Fruit fly (Drosophila melanogaster) S2 (cell line): Measurements from ENCODE around the gene CG7295.

ENCODE experiments used
- CG8478 ChIP-seq: fragments of >200 bp; optimal IDR thresholded peaks from 2 replicates; lab custom pipeline; 2018
- CTCF ChIP-seq, 2 experiments: fragments of >200 bp; optimal IDR thresholded peaks; 2 replicates each; lab custom pipeline; 2018

dm6 chr2L:1886533-1887183, 17.1 kb downstream of the CG7295 start:
- TF ChIP-seq CG8478 (lab: Kevin White, UChicago) (no peak), CTCF (optimal IDR thresholded peaks at IDR 0.05; lab: Kevin White, UChicago) (no peak)
